Fruit fly (Drosophila melanogaster) whole organism, embryonic: ENCODE data around the gene CG14410.

Source experiments
- Aef1 ChIP-seq: fragments of 200-800 bp; sonication (Bioruptor generic); IDR thresholded peaks from 3 replicates; pipeline ENCODE4 v1.3.6; 2022; ENCODE audit warnings: missing biosample characterization, missing genetic modification characterization
- BtbVII ChIP-seq: fragments of 200-800 bp; sonication (Bioruptor generic); optimal IDR thresholded peaks from 3 replicates; lab custom pipeline; 2017; ENCODE audit warnings: missing biosample characterization, mild to moderate bottlenecking, missing genetic modification characterization
- CG10209 ChIP-seq: fragments of 200-800 bp; sonication (Bioruptor generic); optimal IDR thresholded peaks from 3 replicates; lab custom pipeline; 2017; ENCODE audit warnings: missing biosample characterization, mild to moderate bottlenecking, missing genetic modification characterization, missing genetic modification reagents
- CG10959 ChIP-seq: fragments of 200-800 bp; sonication (Bioruptor generic); IDR thresholded peaks from 2 replicates; pipeline ENCODE4 v1.3.6; 2022; ENCODE audit warnings: missing biosample characterization, missing genetic modification characterization
- CG12391 ChIP-seq: fragments of 200-800 bp; sonication (Bioruptor generic); optimal IDR thresholded peaks from 3 replicates; lab custom pipeline; 2018; ENCODE audit warnings: missing biosample characterization, mild to moderate bottlenecking, missing genetic modification characterization, moderate library complexity
- CG12744 ChIP-seq: fragments of 200-800 bp; sonication (Bioruptor generic); optimal IDR thresholded peaks from 2 replicates; lab custom pipeline; 2016; ENCODE audit warnings: missing biosample characterization, missing genetic modification characterization
- CG13894 ChIP-seq: fragments of 200-800 bp; sonication (Bioruptor generic); optimal IDR thresholded peaks from 3 replicates; lab custom pipeline; 2018; ENCODE audit warnings: missing biosample characterization, mild to moderate bottlenecking, missing genetic modification characterization, moderate library complexity
- CG14441 ChIP-seq: fragments of 200-800 bp; sonication (Bioruptor generic); IDR thresholded peaks from 2 replicates; pipeline ENCODE4 v1.3.6; 2022; ENCODE audit warnings: missing biosample characterization, missing genetic modification characterization
- CG16815 ChIP-seq: fragments of 200-800 bp; sonication (Bioruptor generic); optimal IDR thresholded peaks from 3 replicates; lab custom pipeline; 2017; ENCODE audit warnings: missing biosample characterization, mild to moderate bottlenecking, missing genetic modification characterization
- CG18764 ChIP-seq: fragments of 200-800 bp; sonication (Bioruptor generic); optimal IDR thresholded peaks from 3 replicates; lab custom pipeline; 2016; ENCODE audit warnings: missing biosample characterization, missing genetic modification characterization
- CG2678 ChIP-seq: fragments of 200-800 bp; sonication (Bioruptor generic); optimal IDR thresholded peaks from 3 replicates; lab custom pipeline; 2019; ENCODE audit warnings: missing biosample characterization, mild to moderate bottlenecking, missing genetic modification characterization, moderate library complexity
- CG31388 ChIP-seq: fragments of 200-800 bp; sonication (Bioruptor generic); optimal IDR thresholded peaks from 2 replicates; lab custom pipeline; 2016; ENCODE audit warnings: missing biosample characterization, missing genetic modification characterization
- CG4854 ChIP-seq: fragments of 200-800 bp; sonication (Bioruptor generic); optimal IDR thresholded peaks from 2 replicates; lab custom pipeline; 2016; ENCODE audit warnings: missing biosample characterization, missing genetic modification characterization, inconsistent platforms
- CG7556 ChIP-seq: fragments of 200-800 bp; sonication (Bioruptor generic); optimal IDR thresholded peaks from 2 replicates; lab custom pipeline; 2017; ENCODE audit warnings: missing biosample characterization, mild to moderate bottlenecking, missing genetic modification characterization
- CG7928 ChIP-seq: fragments of 200-800 bp; sonication (Bioruptor generic); optimal IDR thresholded peaks from 2 replicates; lab custom pipeline; 2017; ENCODE audit warnings: missing biosample characterization, mild to moderate bottlenecking, missing genetic modification characterization
- CG9797 ChIP-seq: fragments of 200-800 bp; sonication (Bioruptor generic); optimal IDR thresholded peaks from 3 replicates; lab custom pipeline; 2018; ENCODE audit warnings: missing biosample characterization, mild to moderate bottlenecking, missing genetic modification characterization
- CoRest ChIP-seq: fragments of 200-800 bp; sonication (Bioruptor generic); optimal IDR thresholded peaks from 3 replicates; lab custom pipeline; 2018; ENCODE audit warnings: missing biosample characterization, mild to moderate bottlenecking, missing genetic modification characterization, moderate library complexity
- Dbx ChIP-seq: fragments of 200-800 bp; sonication (Bioruptor generic); IDR thresholded peaks from 3 replicates; pipeline ENCODE4 v1.3.6; 2022; ENCODE audit warnings: missing biosample characterization, missing genetic modification characterization
- Dref ChIP-seq: fragments of 200-800 bp; sonication (Bioruptor generic); IDR thresholded peaks from 2 replicates; pipeline ENCODE4 v1.3.6; 2022; ENCODE audit warnings: missing biosample characterization, missing genetic modification characterization
- Drgx ChIP-seq: fragments of 200-800 bp; sonication (Bioruptor generic); IDR thresholded peaks from 2 replicates; pipeline ENCODE4 v1.3.6; 2022; ENCODE audit warnings: missing biosample characterization, missing genetic modification characterization
- E2f1 ChIP-seq: fragments of 200-800 bp; sonication (Bioruptor generic); IDR thresholded peaks from 2 replicates; pipeline ENCODE4 v1.3.6; 2022; ENCODE audit warnings: missing biosample characterization, missing genetic modification characterization
- Eip74EF ChIP-seq, 2 experiments: fragments of 200-800 bp in 1 of 2; fragments of >200 bp in 1 of 2; sonication (Bioruptor generic) in 1 of 2; optimal IDR thresholded peaks; 2 replicates each; lab custom pipeline; 2017 to 2019; ENCODE audit warnings: missing biosample characterization in 2 of 2, missing genetic modification characterization in 2 of 2, mild to moderate bottlenecking in 1 of 2, moderate library complexity in 1 of 2
- Fer2 ChIP-seq: fragments of 200-800 bp; sonication (Bioruptor generic); optimal IDR thresholded peaks from 2 replicates; lab custom pipeline; 2018; ENCODE audit warnings: missing biosample characterization, mild to moderate bottlenecking, missing genetic modification characterization, moderate library complexity
- H2.0 ChIP-seq: fragments of 200-800 bp; sonication (Bioruptor generic); IDR thresholded peaks from 2 replicates; pipeline ENCODE4 v1.3.6; 2022; ENCODE audit warnings: missing biosample characterization, missing genetic modification characterization
- HLHmδ ChIP-seq: fragments of 200-800 bp; sonication (Bioruptor generic); optimal IDR thresholded peaks from 2 replicates; lab custom pipeline; 2018; ENCODE audit warnings: missing biosample characterization, mild to moderate bottlenecking, missing genetic modification characterization, moderate library complexity
- Hand ChIP-seq: fragments of 200-800 bp; sonication (Bioruptor generic); optimal IDR thresholded peaks from 2 replicates; lab custom pipeline; 2017; ENCODE audit warnings: mild to moderate bottlenecking, missing biosample characterization, missing genetic modification reagents, missing genetic modification characterization
- Hey ChIP-seq: fragments of 200-800 bp; sonication (Bioruptor generic); optimal IDR thresholded peaks from 3 replicates; lab custom pipeline; 2018; ENCODE audit warnings: missing biosample characterization, mild to moderate bottlenecking, missing genetic modification characterization
- Lpt ChIP-seq: fragments of >200 bp; optimal IDR thresholded peaks from 2 replicates; lab custom pipeline; 2018; ENCODE audit warnings: missing biosample characterization, missing genetic modification characterization
- NfI ChIP-seq: fragments of 200-800 bp; sonication (Bioruptor generic); optimal IDR thresholded peaks from 3 replicates; lab custom pipeline; 2018; ENCODE audit warnings: missing biosample characterization, mild to moderate bottlenecking, missing genetic modification characterization, moderate library complexity
- Trl ChIP-seq, 3 experiments: fragments of >200 bp in 2 of 3; fragments of 200-800 bp in 1 of 3; sonication (Bioruptor generic) in 1 of 3; optimal IDR thresholded peaks; 2 replicates in 1 of 3; 3 replicates in 2 of 3; lab custom pipeline; 2016 to 2017; ENCODE audit warnings: missing biosample characterization in 1 of 3, missing genetic modification characterization in 1 of 3
- Xbp1 ChIP-seq: fragments of 200-800 bp; sonication (Bioruptor generic); optimal IDR thresholded peaks from 3 replicates; lab custom pipeline; 2016; ENCODE audit warnings: missing biosample characterization, mild to moderate bottlenecking, missing genetic modification characterization
- br ChIP-seq: fragments of >200 bp; optimal IDR thresholded peaks from 2 replicates; lab custom pipeline; 2017
- btn ChIP-seq: fragments of 200-800 bp; sonication (Bioruptor generic); optimal IDR thresholded peaks from 2 replicates; lab custom pipeline; 2016; ENCODE audit warnings: missing biosample characterization, missing genetic modification characterization
- cad ChIP-seq: fragments of >200 bp; optimal IDR thresholded peaks from 2 replicates; lab custom pipeline; 2017; ENCODE audit warnings: missing biosample characterization, missing genetic modification characterization
- chn ChIP-seq: fragments of 200-800 bp; sonication (Bioruptor generic); optimal IDR thresholded peaks from 2 replicates; lab custom pipeline; 2016; ENCODE audit warnings: missing biosample characterization, missing genetic modification characterization
- fd102C ChIP-seq: fragments of 200-800 bp; sonication (Bioruptor generic); optimal IDR thresholded peaks from 2 replicates; lab custom pipeline; 2018; ENCODE audit warnings: missing biosample characterization, mild to moderate bottlenecking, missing genetic modification characterization, moderate library complexity
- fd3F ChIP-seq: fragments of 200-800 bp; sonication (Bioruptor generic); optimal IDR thresholded peaks from 2 replicates; lab custom pipeline; 2018; ENCODE audit warnings: missing biosample characterization, mild to moderate bottlenecking, missing genetic modification characterization, moderate library complexity
- gsb ChIP-seq: fragments of 200-800 bp; sonication (Bioruptor generic); IDR thresholded peaks from 2 replicates; pipeline ENCODE4 v1.3.6; 2022; ENCODE audit warnings: missing biosample characterization, missing genetic modification characterization
- hbn ChIP-seq: fragments of 200-800 bp; sonication (Bioruptor generic); IDR thresholded peaks from 2 replicates; pipeline ENCODE4 v1.3.6; 2022; ENCODE audit warnings: missing biosample characterization, missing genetic modification characterization; ENCODE audit not compliant: partially characterized antibody
- hkb ChIP-seq, 2 experiments: fragments of 200-800 bp in 1 of 2; fragments of >200 bp in 1 of 2; sonication (Bioruptor generic) in 1 of 2; IDR thresholded peaks in 1 of 2; optimal IDR thresholded peaks in 1 of 2; 2 replicates each; pipeline versions ENCODE4 v1.3.6 to Lab custom; 2017 to 2022; ENCODE audit warnings: missing biosample characterization in 1 of 2, missing genetic modification characterization in 1 of 2
- jing ChIP-seq: fragments of 200-800 bp; sonication (Bioruptor generic); optimal IDR thresholded peaks from 2 replicates; lab custom pipeline; 2018; ENCODE audit warnings: missing biosample characterization, mild to moderate bottlenecking, missing genetic modification characterization
- lov ChIP-seq, 2 experiments: fragments of 200-800 bp in 1 of 2; fragments of >200 bp in 1 of 2; sonication (Bioruptor generic) in 1 of 2; IDR thresholded peaks in 1 of 2; optimal IDR thresholded peaks in 1 of 2; 2 replicates in 1 of 2; 3 replicates in 1 of 2; pipeline versions ENCODE4 v1.3.6 to Lab custom; 2017 to 2022; ENCODE audit warnings: missing biosample characterization in 1 of 2, missing genetic modification characterization in 1 of 2
- mirr ChIP-seq: fragments of 200-800 bp; sonication (Bioruptor generic); optimal IDR thresholded peaks from 3 replicates; lab custom pipeline; 2018; ENCODE audit warnings: missing biosample characterization, mild to moderate bottlenecking, missing genetic modification characterization
- nom ChIP-seq: fragments of 200-800 bp; sonication (Bioruptor generic); optimal IDR thresholded peaks from 2 replicates; lab custom pipeline; 2017; ENCODE audit warnings: missing biosample characterization, missing genetic modification characterization, mild to moderate bottlenecking, moderate library complexity, missing genetic modification reagents
- org-1 ChIP-seq: fragments of 200-800 bp; sonication (Bioruptor generic); optimal IDR thresholded peaks from 2 replicates; lab custom pipeline; 2017; ENCODE audit warnings: missing biosample characterization, missing genetic modification characterization
- pros ChIP-seq: fragments of 200-800 bp; sonication (Bioruptor generic); optimal IDR thresholded peaks from 3 replicates; lab custom pipeline; 2019; ENCODE audit warnings: missing biosample characterization, mild to moderate bottlenecking, missing genetic modification characterization, moderate library complexity
- unc-4 ChIP-seq: fragments of 200-800 bp; sonication (Bioruptor generic); IDR thresholded peaks from 2 replicates; pipeline ENCODE4 v1.3.6; 2022; ENCODE audit warnings: missing biosample characterization, missing genetic modification characterization; ENCODE audit not compliant: partially characterized antibody
- vnd ChIP-seq: fragments of 200-800 bp; sonication (Bioruptor generic); IDR thresholded peaks from 3 replicates; pipeline ENCODE4 v1.3.6; 2022; ENCODE audit warnings: missing biosample characterization, missing genetic modification characterization; ENCODE audit not compliant: partially characterized antibody

The CG14410 gene

DNA sequence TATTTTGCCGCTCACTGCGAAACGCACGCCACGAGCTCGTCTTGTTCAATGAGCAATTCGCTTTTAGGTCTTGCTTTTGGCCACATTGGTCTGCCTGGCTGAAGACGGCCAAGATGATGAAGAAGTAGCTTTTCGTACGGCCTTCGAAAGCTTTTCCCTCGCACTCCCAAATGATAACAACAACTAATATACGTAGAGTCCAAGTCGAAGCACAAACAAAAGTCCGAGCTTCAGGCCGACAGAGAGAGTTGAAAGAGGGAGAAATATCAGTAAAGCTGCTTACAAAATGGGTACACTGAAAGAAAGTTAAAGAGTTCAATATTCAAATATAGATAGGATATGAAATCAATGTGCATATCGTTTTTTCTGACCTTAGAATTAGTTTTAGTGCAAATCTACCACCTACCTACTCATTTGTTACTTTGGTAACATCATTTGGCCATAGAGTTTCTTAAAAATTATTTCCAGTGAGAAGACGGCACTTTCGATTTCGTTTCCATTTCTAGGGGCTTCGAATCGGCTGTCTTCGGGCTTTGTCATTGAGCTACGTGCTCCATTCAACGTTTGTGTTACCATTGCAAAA is 46.1 kb downstream of the CG14410 start, which contains the start of the genes CG45064 and CG45065 (continued):
- peak; percentile 21 for TF ChIP-seq CG31388
- TF ChIP-seq gsb (GFP tag; lab: Robert Waterston, UW), result no peak
- TF ChIP-seq CG4854 (GFP tag; lab: Kevin White, UChicago), result peak; percentile 65
- TF ChIP-seq CG12391 (tag; lab: Kevin White, UChicago), result peak; percentile 89
- TF ChIP-seq Dbx, result peak; percentile 56; the same call in 2 of the 3 replicates
- TF ChIP-seq Hey (tag; lab: Kevin White, UChicago), result no peak
- peak; percentile 56 for TF ChIP-seq CG18764
- peak; percentile 3 for TF ChIP-seq Fer2 (tag; lab: Kevin White, UChicago)
- TF ChIP-seq Drgx (GFP tag; lab: Robert Waterston, UW), result peak; percentile 88
- TF ChIP-seq CoRest, result peak; percentile 86
- TF ChIP-seq Eip74EF (GFP tag; optimal IDR thresholded peaks at IDR 0.05; lab: Kevin White, UChicago), result peak in 1 of 2 experiments; percentile 90
- no peak for TF ChIP-seq vnd (GFP tag; lab: Robert Waterston, UW)
- TF ChIP-seq btn (GFP tag; lab: Kevin White, UChicago), result peak; percentile 73
- TF ChIP-seq NfI (GFP tag; lab: Kevin White, UChicago), result peak; percentile 81
- TF ChIP-seq br (lab: Kevin White, UChicago), result no peak
- peak; percentile 72 for TF ChIP-seq CG14441 (GFP tag; lab: Robert Waterston, UW)
- TF ChIP-seq CG7928, result peak; percentile 31
- no peak for TF ChIP-seq CG13894
- peak; percentile 82 for TF ChIP-seq org-1 (GFP tag; lab: Kevin White, UChicago)
- TF ChIP-seq mirr (GFP tag; lab: Kevin White, UChicago), result no peak
- TF ChIP-seq Dref, result no peak
- TF ChIP-seq CG9797 (GFP tag; lab: Kevin White, UChicago), result no peak
- TF ChIP-seq CG10209, result peak; percentile 79
- peak; percentile 84 for TF ChIP-seq CG7556 (GFP tag; lab: Kevin White, UChicago)
- TF ChIP-seq H2.0, result peak; percentile 85
- TF ChIP-seq nom (GFP tag; lab: Kevin White, UChicago), result no peak
- TF ChIP-seq hbn (GFP tag; lab: Robert Waterston, UW), result no peak
- TF ChIP-seq Xbp1, result peak; percentile 85
- no peak for TF ChIP-seq unc-4 (GFP tag; lab: Robert Waterston, UW)
- TF ChIP-seq fd102C, result no peak
- no peak for TF ChIP-seq HLHmδ
- no peak for TF ChIP-seq lov (optimal IDR thresholded peaks at IDR 0.05; lab: Kevin White, UChicago)
- TF ChIP-seq lov (GFP tag; IDR thresholded peaks at IDR 0.05; lab: Robert Waterston, UW), result no peak; the same call in 1 of the 3 replicates
- peak; percentile 54 for TF ChIP-seq CG12744 (GFP tag; lab: Kevin White, UChicago)
- peak; percentile 66 for TF ChIP-seq BtbVII (GFP tag; lab: Kevin White, UChicago)
- TF ChIP-seq CG10959, result no peak
- no peak for TF ChIP-seq cad (GFP tag; lab: Kevin White, UChicago)
- TF ChIP-seq E2f1 (GFP tag; lab: Robert Waterston, UW), result peak; percentile 77
- TF ChIP-seq Trl (optimal IDR thresholded peaks at IDR 0.05; lab: Kevin White, UChicago), result no peak
- peak; percentile 79 for TF ChIP-seq Trl (GFP tag; optimal IDR thresholded peaks at IDR 0.05; lab: Kevin White, UChicago)
- TF ChIP-seq jing, result peak; percentile 82
- peak; percentile 31 for TF ChIP-seq Hand
- peak; percentile 93 for TF ChIP-seq CG2678
- peak; percentile 24 for TF ChIP-seq fd3F (GFP tag; lab: Kevin White, UChicago)
- TF ChIP-seq Lpt (GFP tag; lab: Kevin White, UChicago), result no peak
- TF ChIP-seq chn (GFP tag; lab: Kevin White, UChicago), result peak; percentile 72
- TF ChIP-seq Aef1 (GFP tag; lab: Robert Waterston, UW), result peak; percentile 69
- no peak for TF ChIP-seq hkb (optimal IDR thresholded peaks at IDR 0.05; lab: Kevin White, UChicago)
- peak; percentile 87 for TF ChIP-seq hkb (GFP tag; IDR thresholded peaks at IDR 0.05; lab: Robert Waterston, UW)
- no peak for TF ChIP-seq pros (GFP tag; lab: Kevin White, UChicago)
- peak; percentile 20 for TF ChIP-seq CG16815 (GFP tag; lab: Kevin White, UChicago)
